Worm (Caenorhabditis elegans) whole organism, mixed stage, embryonic: ENCODE results near the gene sec-24.1.

Experiments
- ceh-39 ChIP-seq: fragments of 150-350 bp; optimal IDR thresholded peaks from 2 replicates; lab custom pipeline; 2014; ENCODE audit warnings: missing biosample characterization, missing genetic modification characterization
- elt-1 ChIP-seq: sonication (generic microtip); optimal IDR thresholded peaks from 2 replicates; lab custom pipeline; 2017; ENCODE audit warnings: missing genetic modification characterization, mild to moderate bottlenecking, missing compliant biosample characterization, antibody characterized with exemption, moderate library complexity, borderline replicate concordance; ENCODE audit not compliant: insufficient read depth
- lsy-2 ChIP-seq: fragments of 150-350 bp; optimal IDR thresholded peaks from 2 replicates; lab custom pipeline; 2014; ENCODE audit warnings: missing biosample characterization, missing genetic modification characterization
- nhr-28 ChIP-seq: fragments of 150-350 bp; optimal IDR thresholded peaks from 2 replicates; lab custom pipeline; 2014; ENCODE audit warnings: missing biosample characterization, missing genetic modification characterization
- snpc-4 ChIP-seq: fragments of 150-350 bp; optimal IDR thresholded peaks from 2 replicates; lab custom pipeline; 2014; ENCODE audit warnings: missing biosample characterization, missing genetic modification characterization
- unc-62 ChIP-seq: fragments of 150-350 bp; optimal IDR thresholded peaks from 2 replicates; lab custom pipeline; 2014; ENCODE audit warnings: missing biosample characterization, missing genetic modification reagents, missing genetic modification characterization

DNA sequence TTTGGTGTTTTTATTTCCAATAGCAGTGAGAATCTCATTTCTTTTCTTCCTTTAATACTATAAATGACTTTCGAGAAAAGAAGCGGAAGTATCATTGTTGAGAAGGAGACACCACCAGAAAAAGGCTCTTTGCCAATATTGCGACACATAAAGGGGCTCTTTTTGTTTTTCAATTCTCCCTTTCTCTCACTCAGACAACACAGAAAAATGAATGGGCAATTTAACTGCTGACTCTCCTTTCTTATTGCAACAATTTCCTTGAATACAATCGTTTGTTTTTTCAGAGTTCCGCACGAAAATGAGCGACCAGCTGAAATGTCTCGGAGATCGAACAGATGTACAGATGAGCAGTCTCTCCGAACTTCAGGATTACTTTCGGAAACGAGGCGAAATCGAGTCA is 8.3 kb upstream of the sec-24.1 start:
- TF ChIP-seq lsy-2 (tag; lab: Kevin White, UChicago) (no peak), nhr-28 (no peak), ceh-39 (no peak), snpc-4 (tag; lab: Kevin White, UChicago) (no peak), unc-62 (GFP tag; lab: Kevin White, UChicago) (no peak), elt-1 (no peak)
